Fruit fly (Drosophila melanogaster): Measurements from ENCODE around the gene mfrn.

Gene mfrn

DNA sequence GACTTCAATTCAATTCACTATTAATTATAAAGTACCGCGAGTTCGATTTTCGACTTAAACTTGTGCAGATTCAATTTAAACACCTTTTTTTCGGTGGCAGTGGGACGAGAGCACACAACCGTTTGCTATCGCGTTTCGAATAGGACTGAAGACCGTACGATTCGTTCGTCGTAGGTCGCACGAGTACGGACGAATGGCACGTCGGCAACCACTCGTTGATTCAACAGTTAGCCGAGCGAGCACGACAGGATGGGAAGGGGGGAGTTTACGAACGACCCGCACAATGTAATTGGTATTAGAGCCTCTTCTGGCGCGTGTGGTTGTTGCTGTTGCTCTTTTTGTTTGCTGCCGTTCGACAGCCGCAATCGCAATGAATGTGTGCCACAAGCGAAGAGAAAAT, 42.1 kb downstream of the mfrn start, which contains the start of gene CG34353 (continued):
- TF ChIP-seq dmrt99B (tag; optimal IDR thresholded peaks at IDR 0.05) (no peak), CG2202 (tag; optimal IDR thresholded peaks at IDR 0.05) (no peak), Camta (GFP tag; optimal IDR thresholded peaks at IDR 0.05) (no peak), HmgD (GFP tag; optimal IDR thresholded peaks at IDR 0.05) (no peak), Hmr (GFP tag; optimal IDR thresholded peaks at IDR 0.05) (no peak), CG12942 (GFP tag; optimal IDR thresholded peaks at IDR 0.05) (no peak), CG18599 (GFP tag; optimal IDR thresholded peaks at IDR 0.05) (no peak), cg (GFP tag; optimal IDR thresholded peaks at IDR 0.05) (no peak), gfzf (GFP tag; optimal IDR thresholded peaks at IDR 0.05) (no peak), CG33557 (GFP tag; optimal IDR thresholded peaks at IDR 0.05) (no peak), CG13296 (GFP tag; optimal IDR thresholded peaks at IDR 0.05) (no peak), Oli (tag; optimal IDR thresholded peaks at IDR 0.05) (no peak), CG3726 (GFP tag; IDR thresholded peaks at IDR 0.05) (no peak), HLH54F (GFP tag; optimal IDR thresholded peaks at IDR 0.05) (no peak), CG8089 (GFP tag; optimal IDR thresholded peaks at IDR 0.05) (peak; percentile 0), twi (tag; optimal IDR thresholded peaks at IDR 0.05) (no peak), MBD-R2 (GFP tag; IDR thresholded peaks at IDR 0.05) (no peak), ind (GFP tag; optimal IDR thresholded peaks at IDR 0.05) (no peak), Trl (optimal IDR thresholded peaks at IDR 0.05) (no peak), Trl (GFP tag; optimal IDR thresholded peaks at IDR 0.05) (no peak), prd (optimal IDR thresholded peaks at IDR 0.05) (no peak), prd (GFP tag; IDR thresholded peaks at IDR 0.05) (no peak), CG10274 (GFP tag; optimal IDR thresholded peaks at IDR 0.05) (no peak)

Data from whole organism, embryonic.